Worm (Caenorhabditis elegans): ENCODE measurements around the gene C03G6.6.

DNA sequence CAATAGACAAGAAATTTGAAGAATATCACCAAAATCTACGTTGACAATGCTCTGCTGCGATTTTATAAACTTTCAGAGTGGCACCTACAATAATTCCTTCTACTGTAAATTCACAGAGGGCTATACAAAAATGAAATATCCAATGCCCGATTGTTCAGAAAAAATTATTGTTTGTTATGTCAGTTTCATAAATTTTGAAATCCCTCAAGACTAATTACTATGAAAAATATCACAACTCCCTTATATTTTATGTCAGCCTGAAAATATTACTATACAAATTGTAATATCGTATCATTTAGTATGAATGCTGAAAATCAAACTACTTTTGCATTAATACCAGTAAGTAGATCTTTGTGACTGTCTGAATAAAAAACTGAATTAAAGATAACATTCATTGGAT is 43.4 kb downstream of the C03G6.6 start, which contains the start of gene srx-60:
- TF ChIP-seq unc-62 (GFP tag; optimal IDR thresholded peaks at IDR 0.05) (no peak), nhr-10 (tag; optimal IDR thresholded peaks at IDR 0.05) (no peak), ama-1 (optimal IDR thresholded peaks at IDR 0.05) (no peak), mdl-1 (tag; optimal IDR thresholded peaks at IDR 0.05) (no peak), ztf-4 (tag; optimal IDR thresholded peaks at IDR 0.05) (no peak), zag-1 (tag; optimal IDR thresholded peaks at IDR 0.05) (no peak), lsy-2 (tag; optimal IDR thresholded peaks at IDR 0.05) (no peak)

All from whole organism, L2 larva.